Worm (Caenorhabditis elegans): ENCODE measurements around the gene mrpl-20.

DNA sequence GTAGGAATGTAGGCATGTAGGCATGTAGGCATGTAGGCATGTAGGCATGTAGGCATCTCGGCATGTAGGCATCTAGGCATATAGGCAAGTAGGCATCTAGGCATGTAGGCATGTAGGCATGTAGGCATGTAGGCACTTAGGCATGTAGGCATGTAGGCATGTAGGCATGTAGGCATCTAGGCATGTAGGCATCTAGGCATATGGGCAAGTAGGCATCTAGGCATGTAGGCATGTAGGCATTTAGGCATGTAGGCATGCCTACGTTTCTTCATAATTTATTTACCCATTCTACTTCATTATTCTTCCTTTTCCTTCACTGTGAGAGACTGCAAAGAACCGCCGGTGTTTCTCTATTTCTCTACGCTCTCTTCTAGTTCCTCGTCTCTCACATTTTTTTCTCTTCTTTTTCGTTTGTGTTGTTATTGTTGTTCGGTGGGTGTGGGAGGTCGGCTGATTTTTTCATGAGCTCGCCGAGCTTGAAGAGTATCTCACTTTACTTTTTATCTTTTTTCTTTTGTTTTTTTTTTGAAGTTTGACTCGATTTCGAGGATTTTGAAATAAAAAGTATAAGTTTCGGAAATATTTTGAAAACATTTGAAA, 33.6 kb upstream of the mrpl-20 start:
- TF ChIP-seq nhr-25 (tag; optimal IDR thresholded peaks at IDR 0.05) (no peak), ztf-11 (tag; optimal IDR thresholded peaks at IDR 0.05) (no peak), snpc-4 (tag; optimal IDR thresholded peaks at IDR 0.05) (no peak)

Measured in whole organism, L2 larva.